Worm (Caenorhabditis elegans) whole organism, mixed stage, embryonic: ENCODE measurements around the gene T01B6.1.

Experiments used
- M03D4.4 ChIP-seq: sonication (generic microtip); optimal IDR thresholded peaks from 2 replicates; lab custom pipeline; 2017; ENCODE audit warnings: mild to moderate bottlenecking, missing genetic modification characterization, missing compliant biosample characterization
- blmp-1 ChIP-seq: fragments of 150-350 bp; optimal IDR thresholded peaks from 2 replicates; lab custom pipeline; 2014; ENCODE audit warnings: missing biosample characterization, missing genetic modification characterization
- ceh-39 ChIP-seq: fragments of 150-350 bp; optimal IDR thresholded peaks from 2 replicates; lab custom pipeline; 2014; ENCODE audit warnings: missing biosample characterization, missing genetic modification characterization
- ceh-43 ChIP-seq: fragments of 200-800 bp; sonication (Bioruptor generic); optimal IDR thresholded peaks from 2 replicates; lab custom pipeline; 2018; ENCODE audit warnings: mild to moderate bottlenecking, missing genetic modification characterization, moderate library complexity, missing compliant biosample characterization
- ceh-83 ChIP-seq: fragments of 200-800 bp; sonication (Bioruptor generic); optimal IDR thresholded peaks from 2 replicates; lab custom pipeline; 2018; ENCODE audit warnings: mild to moderate bottlenecking, missing genetic modification characterization, missing compliant biosample characterization
- ces-1 ChIP-seq: fragments of 150-350 bp; optimal IDR thresholded peaks from 2 replicates; lab custom pipeline; 2014; ENCODE audit warnings: missing biosample characterization, missing genetic modification reagents, missing genetic modification characterization
- cnd-1 ChIP-seq: fragments of 200-800 bp; sonication (Bioruptor generic); optimal IDR thresholded peaks from 2 replicates; lab custom pipeline; 2018; ENCODE audit warnings: mild to moderate bottlenecking, missing genetic modification characterization, missing compliant biosample characterization
- elt-3 ChIP-seq: fragments of 150-350 bp; optimal IDR thresholded peaks from 2 replicates; lab custom pipeline; 2014; ENCODE audit warnings: missing biosample characterization, missing genetic modification characterization
- flh-1 ChIP-seq: fragments of 200-800 bp; sonication (Bioruptor generic); optimal IDR thresholded peaks from 2 replicates; lab custom pipeline; 2018; ENCODE audit warnings: mild to moderate bottlenecking, missing genetic modification characterization, moderate library complexity, missing compliant biosample characterization
- ham-2 ChIP-seq: fragments of 200-800 bp; sonication (Bioruptor generic); optimal IDR thresholded peaks from 2 replicates; lab custom pipeline; 2018; ENCODE audit warnings: mild to moderate bottlenecking, missing genetic modification characterization, missing compliant biosample characterization
- hlh-1 ChIP-seq: fragments of 150-350 bp; optimal IDR thresholded peaks from 2 replicates; lab custom pipeline; 2014; ENCODE audit warnings: missing biosample characterization, missing genetic modification reagents, missing genetic modification characterization
- lin-13 ChIP-seq: fragments of 150-350 bp; optimal IDR thresholded peaks from 2 replicates; lab custom pipeline; 2014; ENCODE audit warnings: missing biosample characterization, missing genetic modification characterization
- lin-32 ChIP-seq: fragments of 200-800 bp; sonication (Bioruptor generic); optimal IDR thresholded peaks from 2 replicates; lab custom pipeline; 2018; ENCODE audit warnings: mild to moderate bottlenecking, missing genetic modification characterization, missing compliant biosample characterization
- lsy-2 ChIP-seq: fragments of 150-350 bp; optimal IDR thresholded peaks from 2 replicates; lab custom pipeline; 2014; ENCODE audit warnings: missing biosample characterization, missing genetic modification characterization
- mab-5 ChIP-seq: fragments of 150-350 bp; optimal IDR thresholded peaks from 2 replicates; lab custom pipeline; 2014; ENCODE audit warnings: missing biosample characterization, missing genetic modification characterization
- mep-1 ChIP-seq: fragments of 150-350 bp; optimal IDR thresholded peaks from 2 replicates; lab custom pipeline; 2017; ENCODE audit warnings: missing biosample characterization, missing genetic modification reagents, missing genetic modification characterization, inconsistent platforms
- mls-2 ChIP-seq: sonication (generic microtip); optimal IDR thresholded peaks from 2 replicates; lab custom pipeline; 2016; ENCODE audit warnings: mild to moderate bottlenecking, missing genetic modification characterization, moderate library complexity, missing compliant biosample characterization
- nhr-12 ChIP-seq: fragments of 150-350 bp; optimal IDR thresholded peaks from 2 replicates; lab custom pipeline; 2014; ENCODE audit warnings: missing biosample characterization, missing genetic modification characterization
- nhr-2 ChIP-seq: fragments of 150-350 bp; optimal IDR thresholded peaks from 2 replicates; lab custom pipeline; 2014; ENCODE audit warnings: missing biosample characterization, missing genetic modification characterization
- nhr-237 ChIP-seq: fragments of 150-350 bp; optimal IDR thresholded peaks from 2 replicates; lab custom pipeline; 2014; ENCODE audit warnings: missing biosample characterization, missing genetic modification characterization
- nhr-28 ChIP-seq: fragments of 150-350 bp; optimal IDR thresholded peaks from 2 replicates; lab custom pipeline; 2014; ENCODE audit warnings: missing biosample characterization, missing genetic modification characterization
- nhr-76 ChIP-seq: sonication (generic microtip); optimal IDR thresholded peaks from 2 replicates; lab custom pipeline; 2017; ENCODE audit warnings: missing biosample characterization, missing genetic modification characterization
- pha-4 ChIP-seq: fragments of 150-350 bp; optimal IDR thresholded peaks from 2 replicates; lab custom pipeline; 2018; ENCODE audit warnings: missing biosample characterization, missing genetic modification reagents, missing genetic modification characterization
- sem-2 ChIP-seq: fragments of 200-800 bp; sonication (Bioruptor generic); optimal IDR thresholded peaks from 2 replicates; lab custom pipeline; 2018; ENCODE audit warnings: mild to moderate bottlenecking, missing genetic modification characterization, missing compliant biosample characterization
- snpc-4 ChIP-seq: fragments of 150-350 bp; optimal IDR thresholded peaks from 2 replicates; lab custom pipeline; 2014; ENCODE audit warnings: missing biosample characterization, missing genetic modification characterization
- sptf-1 ChIP-seq: sonication (generic microtip); optimal IDR thresholded peaks from 2 replicates; lab custom pipeline; 2017; ENCODE audit warnings: mild to moderate bottlenecking, missing genetic modification characterization, moderate library complexity, missing compliant biosample characterization
- tbx-8 ChIP-seq: fragments of 200-800 bp; sonication (Bioruptor generic); optimal IDR thresholded peaks from 2 replicates; lab custom pipeline; 2018; ENCODE audit warnings: mild to moderate bottlenecking, missing genetic modification characterization, moderate library complexity, missing compliant biosample characterization
- unc-120 ChIP-seq: sonication (generic microtip); optimal IDR thresholded peaks from 2 replicates; lab custom pipeline; 2017; ENCODE audit warnings: missing genetic modification characterization, missing compliant biosample characterization; ENCODE audit not compliant: poor library complexity, severe bottlenecking
- unc-39 ChIP-seq: fragments of 150-350 bp; optimal IDR thresholded peaks from 2 replicates; lab custom pipeline; 2014; ENCODE audit warnings: missing biosample characterization, missing genetic modification characterization
- unc-62 ChIP-seq: fragments of 150-350 bp; optimal IDR thresholded peaks from 2 replicates; lab custom pipeline; 2014; ENCODE audit warnings: missing biosample characterization, missing genetic modification reagents, missing genetic modification characterization
- zip-8 ChIP-seq: fragments of 150-350 bp; optimal IDR thresholded peaks from 2 replicates; lab custom pipeline; 2014; ENCODE audit warnings: missing biosample characterization, missing genetic modification characterization
- ztf-11 ChIP-seq: fragments of 150-350 bp; optimal IDR thresholded peaks from 2 replicates; lab custom pipeline; 2014; ENCODE audit warnings: missing biosample characterization, missing genetic modification characterization

The T01B6.1 gene

DNA sequence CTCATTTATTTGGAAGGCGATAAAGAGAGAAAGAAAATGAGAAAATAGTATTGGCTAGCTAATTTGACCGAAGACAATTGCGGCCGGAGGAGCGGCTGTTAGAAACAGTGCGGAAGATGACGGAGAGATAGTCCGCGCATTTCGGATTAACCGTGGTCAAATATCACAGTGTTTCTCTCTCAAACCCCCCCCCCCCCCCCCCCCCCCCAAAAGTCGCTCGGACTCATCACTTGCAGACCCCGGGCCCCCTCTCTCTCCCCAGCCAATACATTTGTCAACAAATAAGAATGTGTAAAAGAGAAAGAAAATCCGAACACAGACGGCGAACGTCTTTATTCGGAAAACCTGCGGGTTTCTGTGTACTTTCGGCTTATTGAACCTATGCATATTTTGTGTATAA lies 33.7 kb upstream of the T01B6.1 start:
- TF ChIP-seq unc-62 (GFP tag; lab: Kevin White, UChicago) = no peak
- no peak for TF ChIP-seq sptf-1
- TF ChIP-seq hlh-1 = no peak
- no peak for TF ChIP-seq ceh-39
- no peak for TF ChIP-seq lin-13 (tag; lab: Kevin White, UChicago)
- TF ChIP-seq M03D4.4 = no peak
- TF ChIP-seq tbx-8 (GFP tag; lab: Kevin White, UChicago) = no peak
- TF ChIP-seq mls-2 (tag; lab: Kevin White, UChicago) = no peak
- no peak for TF ChIP-seq ham-2 (GFP tag; lab: Kevin White, UChicago)
- no peak for TF ChIP-seq pha-4
- no peak for TF ChIP-seq elt-3 (tag; lab: Kevin White, UChicago)

DNA sequence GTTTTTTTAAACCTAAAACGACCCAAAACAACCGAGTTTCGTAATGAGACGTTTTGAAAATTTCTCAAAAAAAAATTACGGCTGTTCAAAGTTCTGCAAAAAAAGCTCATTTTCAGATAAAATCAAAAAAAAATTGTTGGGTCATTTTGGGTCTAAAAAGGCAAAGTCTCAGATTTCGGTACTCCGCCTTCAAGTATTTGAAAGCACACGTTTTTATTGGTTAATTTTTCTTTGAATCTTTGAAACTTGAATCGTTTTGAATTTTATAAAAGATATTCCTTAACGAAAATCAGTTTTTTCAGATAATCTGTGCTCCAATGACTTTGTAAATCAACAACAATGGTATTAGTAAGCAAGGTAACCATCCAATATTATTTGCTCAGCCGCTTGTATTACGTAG lies 32.7 kb upstream of the T01B6.1 start, which contains the start of gene hum-6:
Gene hum-6, plus strand, starts transcription at position 301 of the 400 bp plus-strand sequence.
- TF ChIP-seq nhr-28 (tag; lab: Kevin White, UChicago) = no peak
- TF ChIP-seq flh-1 = no peak
- TF ChIP-seq, all 35 proteins: peak for 0

DNA sequence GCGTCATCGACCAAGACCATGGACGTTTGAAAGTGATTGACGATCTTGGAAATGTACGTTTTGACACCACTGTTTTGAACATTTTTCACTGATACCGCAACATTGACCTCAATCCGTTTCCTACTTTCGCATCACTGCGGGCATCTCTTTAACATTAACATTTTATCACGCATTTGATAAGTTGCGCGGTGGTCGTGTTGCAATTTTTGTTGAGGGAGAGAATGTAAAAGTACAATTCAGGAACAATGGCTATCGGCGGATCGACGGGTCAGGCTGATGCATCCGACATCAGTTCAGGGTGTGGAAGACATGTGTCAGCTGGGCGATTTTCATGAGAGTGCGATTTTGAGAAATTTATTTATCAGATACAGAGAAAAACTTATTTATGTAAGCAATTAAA lies 32.2 kb upstream of the T01B6.1 start:
- TF ChIP-seq unc-39 (tag; lab: Kevin White, UChicago) (no peak), pha-4 (no peak), ceh-83 (GFP tag; lab: Kevin White, UChicago) (no peak), lin-13 (tag; lab: Kevin White, UChicago) (no peak), nhr-2 (tag; lab: Kevin White, UChicago) (no peak), unc-120 (tag; lab: Kevin White, UChicago) (no peak), ces-1 (no peak), ham-2 (GFP tag; lab: Kevin White, UChicago) (no peak)

DNA sequence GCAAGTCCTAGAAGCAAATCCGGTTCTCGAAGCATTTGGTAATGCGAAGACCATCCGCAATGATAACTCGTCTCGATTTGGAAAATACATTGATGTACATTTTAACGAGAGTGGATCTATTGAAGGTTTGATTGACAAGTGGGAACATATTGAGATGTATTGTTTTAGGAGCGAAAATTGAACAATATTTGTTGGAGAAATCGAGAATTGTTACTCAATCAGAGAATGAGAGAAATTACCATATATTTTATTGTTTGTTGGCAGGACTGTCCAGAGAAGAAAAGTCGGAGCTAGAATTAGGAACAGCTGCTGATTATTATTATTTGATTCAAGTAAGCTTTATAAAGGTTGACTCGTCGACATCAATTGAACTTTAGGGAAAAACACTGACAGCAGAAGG lies 31.0 kb upstream of the T01B6.1 start:
- TF ChIP-seq nhr-76 (tag; lab: Kevin White, UChicago) (no peak), nhr-237 (tag; lab: Kevin White, UChicago) (no peak), ceh-43 (GFP tag; lab: Kevin White, UChicago) (no peak), nhr-28 (tag; lab: Kevin White, UChicago) (no peak), ztf-11 (no peak), snpc-4 (tag; lab: Kevin White, UChicago) (no peak), blmp-1 (no peak), mls-2 (tag; lab: Kevin White, UChicago) (no peak), tbx-8 (GFP tag; lab: Kevin White, UChicago) (no peak), unc-120 (tag; lab: Kevin White, UChicago) (no peak), mep-1 (no peak), zip-8 (tag; lab: Kevin White, UChicago) (no peak)

DNA sequence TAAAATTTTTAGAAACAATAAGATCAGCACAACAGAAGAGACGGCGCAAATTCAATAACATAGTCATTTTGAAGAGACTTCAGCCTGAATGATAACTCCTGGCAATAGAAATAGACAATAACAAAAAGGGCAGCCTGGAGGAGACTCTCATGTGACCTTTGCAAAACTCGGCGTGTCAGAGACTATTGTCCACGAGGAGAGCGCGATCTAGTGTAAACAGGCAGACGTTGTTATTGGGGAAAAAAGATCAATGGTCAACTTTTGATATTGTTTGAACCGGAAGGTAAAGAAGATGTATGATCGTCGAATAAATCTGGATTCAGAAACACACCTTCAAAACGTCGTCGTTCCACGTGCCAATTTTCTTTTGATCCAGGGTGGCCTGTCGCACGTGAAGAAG lies 19.3 kb upstream of the T01B6.1 start:
- TF ChIP-seq ham-2 (GFP tag; lab: Kevin White, UChicago) (no peak), pha-4 (peak; percentile 21)

DNA sequence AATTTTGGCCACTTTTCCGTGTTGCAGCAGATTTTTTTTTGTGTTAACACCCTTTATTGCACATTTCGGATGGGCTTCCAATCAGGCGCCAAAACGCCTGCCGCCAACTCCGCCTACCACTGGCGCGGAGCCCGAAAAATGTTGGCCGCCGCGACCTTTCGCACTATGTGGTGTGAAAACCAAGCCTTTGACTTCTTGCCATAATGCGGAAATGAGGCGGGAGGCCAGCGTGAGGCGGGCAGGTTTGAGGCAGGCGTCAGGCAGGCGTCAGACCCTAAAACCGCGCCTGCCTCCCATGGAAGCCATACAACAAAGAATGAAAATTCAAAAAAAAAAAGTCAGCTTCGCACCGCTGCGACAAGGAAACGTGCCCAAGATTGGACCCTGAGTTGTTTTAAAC lies 18.6 kb upstream of the T01B6.1 start:
- TF ChIP-seq unc-120 (tag; lab: Kevin White, UChicago) (no peak), nhr-237 (tag; lab: Kevin White, UChicago) (no peak), blmp-1 (no peak), ztf-11 (no peak), cnd-1 (tag; lab: Kevin White, UChicago) (no peak), mls-2 (tag; lab: Kevin White, UChicago) (no peak), flh-1 (no peak), pha-4 (no peak), lsy-2 (tag; lab: Kevin White, UChicago) (no peak), snpc-4 (tag; lab: Kevin White, UChicago) (no peak), lin-32 (GFP tag; lab: Kevin White, UChicago) (no peak), unc-62 (GFP tag; lab: Kevin White, UChicago) (no peak), ceh-39 (no peak), nhr-28 (tag; lab: Kevin White, UChicago) (no peak)

DNA sequence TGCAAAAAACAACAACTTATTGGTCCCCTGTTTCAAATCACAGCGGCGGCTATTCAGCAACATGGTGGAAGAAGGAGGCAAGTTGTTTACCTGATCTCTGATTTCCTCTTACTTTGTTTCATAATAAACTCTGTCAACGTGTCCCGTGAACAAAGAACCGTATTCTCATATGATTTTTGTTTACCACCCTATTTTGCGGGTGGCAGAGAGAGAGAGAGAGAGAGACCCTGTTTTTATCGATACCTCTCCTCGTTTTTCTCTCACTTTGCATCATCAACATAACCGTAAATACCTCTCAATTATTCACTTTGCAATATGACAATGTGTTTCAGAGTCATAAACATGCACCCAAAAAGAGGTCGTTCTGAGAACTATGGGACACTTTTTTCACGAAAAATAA lies 18.0 kb upstream of the T01B6.1 start:
- TF ChIP-seq snpc-4 (tag; lab: Kevin White, UChicago) (no peak), cnd-1 (tag; lab: Kevin White, UChicago) (no peak), unc-39 (tag; lab: Kevin White, UChicago) (no peak), lin-13 (tag; lab: Kevin White, UChicago) (no peak), mep-1 (no peak), tbx-8 (GFP tag; lab: Kevin White, UChicago) (no peak), nhr-237 (tag; lab: Kevin White, UChicago) (no peak), ceh-43 (GFP tag; lab: Kevin White, UChicago) (no peak), mab-5 (tag; lab: Kevin White, UChicago) (no peak), blmp-1 (no peak), lin-32 (GFP tag; lab: Kevin White, UChicago) (no peak), sptf-1 (no peak), ces-1 (no peak), nhr-28 (tag; lab: Kevin White, UChicago) (no peak), nhr-12 (no peak), flh-1 (no peak), nhr-2 (tag; lab: Kevin White, UChicago) (no peak), nhr-76 (tag; lab: Kevin White, UChicago) (no peak), sem-2 (GFP tag; lab: Kevin White, UChicago) (no peak)
